Fruit fly (Drosophila melanogaster) S2 (cell line): Measurements from ENCODE around the gene Spp.

Source experiments
- CG8478 ChIP-seq: fragments of >200 bp; optimal IDR thresholded peaks from 2 replicates; lab custom pipeline; 2018
- CTCF ChIP-seq, 2 experiments: fragments of >200 bp; optimal IDR thresholded peaks; 2 replicates each; lab custom pipeline; 2018

DNA sequence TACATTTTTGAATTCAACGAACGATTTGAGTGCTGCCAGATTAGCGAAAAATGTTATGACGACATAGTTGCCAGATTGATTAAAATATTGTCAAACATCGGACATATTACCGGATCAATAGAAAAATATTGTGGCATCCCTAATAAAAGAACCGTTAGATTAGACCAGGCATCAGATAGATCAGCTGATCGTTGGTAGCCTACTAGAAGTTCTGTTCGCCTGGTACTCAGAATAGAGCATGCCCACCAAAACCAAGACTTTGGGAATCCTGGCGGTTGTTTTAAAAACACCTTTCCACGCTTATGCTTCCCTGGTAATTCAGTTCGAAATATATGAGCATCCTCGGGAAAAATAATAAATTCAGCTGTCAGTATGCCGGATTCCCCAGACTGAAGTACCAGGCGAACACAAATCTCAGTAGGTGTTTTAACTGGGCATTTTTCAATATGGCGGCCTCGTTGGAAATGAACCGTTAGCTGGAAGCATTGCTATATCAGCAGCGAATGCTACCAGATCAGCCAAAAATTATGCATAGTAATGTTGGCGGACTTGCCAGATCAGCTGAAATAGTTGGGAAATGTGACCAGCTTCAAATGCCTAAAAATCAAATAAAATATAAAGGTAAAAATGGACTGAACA, 3.8 kb downstream of the Spp start:
- TF ChIP-seq CTCF (optimal IDR thresholded peaks at IDR 0.05; lab: Kevin White, UChicago) = peak; percentile 54 to 61
- TF ChIP-seq CG8478 (lab: Kevin White, UChicago) = no peak
